Worm (Caenorhabditis elegans): Measurements from ENCODE around the gene T12G3.6.

ce11 chrIV:12056603-12057002 lies 25.5 kb upstream of the T12G3.6 start, which contains the start of gene K08E4.2:
- TF ChIP-seq him-1 (tag; optimal IDR thresholded peaks at IDR 0.05) (no peak), dao-5 (tag; optimal IDR thresholded peaks at IDR 0.05) (no peak)
